Fruit fly (Drosophila melanogaster) S2 (cell line): ENCODE data around the gene CG13239.

Source experiments
- CG8478 ChIP-seq: fragments of >200 bp; optimal IDR thresholded peaks from 2 replicates; lab custom pipeline; 2018
- CTCF ChIP-seq, 2 experiments: fragments of >200 bp; optimal IDR thresholded peaks; 2 replicates each; lab custom pipeline; 2018

The CG13239 gene

dm6 chr3L:22843094-22843493 lies 17.5 kb upstream of the CG13239 start:
- TF ChIP-seq CG8478 (lab: Kevin White, UChicago) = no peak
- no peak for TF ChIP-seq CTCF (optimal IDR thresholded peaks at IDR 0.05; lab: Kevin White, UChicago)

- TF ChIP-seq CTCF (optimal IDR thresholded peaks at IDR 0.05; lab: Kevin White, UChicago) (no peak), CG8478 (lab: Kevin White, UChicago) (no peak)
These were observed 12.9 kb upstream of the CG13239 start for dm6 chr3L:22847679-22848118.

dm6 chr3L:22848940-22849339 lies 11.6 kb upstream of the CG13239 start:
- TF ChIP-seq CTCF (optimal IDR thresholded peaks at IDR 0.05; lab: Kevin White, UChicago) (no peak), CG8478 (lab: Kevin White, UChicago) (no peak)

dm6 chr3L:22851172-22852128 lies 9.1 kb upstream of the CG13239 start:
- TF ChIP-seq CTCF (optimal IDR thresholded peaks at IDR 0.05; lab: Kevin White, UChicago) (no peak), CG8478 (lab: Kevin White, UChicago) (no peak)

dm6 chr3L:22853412-22853811 lies 7.2 kb upstream of the CG13239 start, which contains the start of gene CG32462:
Gene CG32462 (minus strand): TSS chr3L:22853512.
- TF ChIP-seq CG8478 (lab: Kevin White, UChicago) = no peak

- TF ChIP-seq CG8478 (lab: Kevin White, UChicago) (no peak), CTCF (optimal IDR thresholded peaks at IDR 0.05; lab: Kevin White, UChicago) (no peak)
These were observed 4.5 kb upstream of the CG13239 start, which contains the start of gene CG32459 for dm6 chr3L:22856009-22856477. Gene CG32459 (minus strand): TSS chr3L:22856059.

- TF ChIP-seq CTCF (optimal IDR thresholded peaks at IDR 0.05; lab: Kevin White, UChicago) = peak in 1 of 2 experiments; percentile 53
- no peak for TF ChIP-seq CG8478 (lab: Kevin White, UChicago)
These were observed 2.9 kb downstream of the CG13239 start, which contains the start of gene CG33169 for dm6 chr3L:22863367-22864078. Gene CG33169 (plus strand): TSS chr3L:22863864.

- TF ChIP-seq CG8478 (lab: Kevin White, UChicago) = no peak
- no peak for TF ChIP-seq CTCF (optimal IDR thresholded peaks at IDR 0.05; lab: Kevin White, UChicago)
These were observed 3.9 kb downstream of the CG13239 start, which contains the start of gene CG33170 for dm6 chr3L:22864254-22865060. Gene CG33170 (plus strand): TSS chr3L:22864600.

dm6 chr3L:22865061-22865418 lies 4.5 kb downstream of the CG13239 start:
- TF ChIP-seq CG8478 (lab: Kevin White, UChicago) = no peak
- TF ChIP-seq CTCF (optimal IDR thresholded peaks at IDR 0.05; lab: Kevin White, UChicago) = no peak

- TF ChIP-seq CTCF (optimal IDR thresholded peaks at IDR 0.05; lab: Kevin White, UChicago) (no peak), CG8478 (lab: Kevin White, UChicago) (no peak)
These were observed 7.5 kb downstream of the CG13239 start, which contains the start of gene EMC4 for dm6 chr3L:22868070-22868469. Gene EMC4 (minus strand): TSS chr3L:22868243.

dm6 chr3L:22870378-22870777 lies 9.8 kb downstream of the CG13239 start:
- TF ChIP-seq CG8478 (lab: Kevin White, UChicago) = no peak

- TF ChIP-seq CTCF (optimal IDR thresholded peaks at IDR 0.05; lab: Kevin White, UChicago) (no peak), CG8478 (lab: Kevin White, UChicago) (no peak)
These were observed 10.7 kb downstream of the CG13239 start for dm6 chr3L:22871030-22871844.

- no peak for TF ChIP-seq CTCF (optimal IDR thresholded peaks at IDR 0.05; lab: Kevin White, UChicago)
- TF ChIP-seq CG8478 (lab: Kevin White, UChicago) = no peak
These were observed 11.3 kb downstream of the CG13239 start, which contains the start of the genes CG11109 and Arf1 for dm6 chr3L:22871845-22872361. Gene CG11109 (plus strand): TSS chr3L:22872200. Gene Arf1 (minus strand): TSS chr3L:22872231.
